Fruit fly (Drosophila melanogaster): ENCODE results near the gene slx1.

The slx1 gene

dm6 chr3R:4649880-4650493, 8.2 kb downstream of the slx1 start:
- TF ChIP-seq insv (optimal IDR thresholded peaks at IDR 0.05) (no peak), Sin3A (optimal IDR thresholded peaks at IDR 0.05) (no peak), psq (optimal IDR thresholded peaks at IDR 0.05) (no peak), ttk (optimal IDR thresholded peaks at IDR 0.05) (no peak), h (optimal IDR thresholded peaks at IDR 0.05) (no peak), Myc (optimal IDR thresholded peaks at IDR 0.05) (no peak)

- no peak for TF ChIP-seq Sin3A (optimal IDR thresholded peaks at IDR 0.05)
- TF ChIP-seq insv (optimal IDR thresholded peaks at IDR 0.05), result no peak
- TF ChIP-seq psq (optimal IDR thresholded peaks at IDR 0.05), result no peak
- no peak for TF ChIP-seq ttk (optimal IDR thresholded peaks at IDR 0.05)
These were observed 13.0 kb downstream of the slx1 start, which contains the start of gene spartin for dm6 chr3R:4654557-4655273. Gene spartin, plus strand, starts transcription at chr3R:4654800.

- TF ChIP-seq insv (optimal IDR thresholded peaks at IDR 0.05) (no peak), ttk (optimal IDR thresholded peaks at IDR 0.05) (no peak), Myc (optimal IDR thresholded peaks at IDR 0.05) (no peak), h (optimal IDR thresholded peaks at IDR 0.05) (no peak), psq (optimal IDR thresholded peaks at IDR 0.05) (no peak), Sin3A (optimal IDR thresholded peaks at IDR 0.05) (no peak)
These were observed 17.5 kb downstream of the slx1 start, which contains the start of gene smash for dm6 chr3R:4658991-4659933. Gene smash, plus strand, starts transcription at chr3R:4659579.

- no peak for TF ChIP-seq Sin3A (optimal IDR thresholded peaks at IDR 0.05)
- no peak for TF ChIP-seq insv (optimal IDR thresholded peaks at IDR 0.05)
- TF ChIP-seq ttk (optimal IDR thresholded peaks at IDR 0.05), result no peak
- TF ChIP-seq h (optimal IDR thresholded peaks at IDR 0.05), result no peak
- no peak for TF ChIP-seq Myc (optimal IDR thresholded peaks at IDR 0.05)
- no peak for TF ChIP-seq psq (optimal IDR thresholded peaks at IDR 0.05)
These were observed 18.2 kb downstream of the slx1 start for dm6 chr3R:4659934-4660353.

- TF ChIP-seq insv (optimal IDR thresholded peaks at IDR 0.05), result no peak
- no peak for TF ChIP-seq h (optimal IDR thresholded peaks at IDR 0.05)
- TF ChIP-seq ttk (optimal IDR thresholded peaks at IDR 0.05), result no peak
- TF ChIP-seq Sin3A (optimal IDR thresholded peaks at IDR 0.05), result no peak
- no peak for TF ChIP-seq Myc (optimal IDR thresholded peaks at IDR 0.05)
- no peak for TF ChIP-seq psq (optimal IDR thresholded peaks at IDR 0.05)
These were observed 19.9 kb downstream of the slx1 start for dm6 chr3R:4661640-4662039.

- no peak for TF ChIP-seq Myc (optimal IDR thresholded peaks at IDR 0.05)
These were observed 21.3 kb downstream of the slx1 start for dm6 chr3R:4663068-4663467.

dm6 chr3R:4664199-4664598, 22.4 kb downstream of the slx1 start:
- TF ChIP-seq psq (optimal IDR thresholded peaks at IDR 0.05), result no peak
- TF ChIP-seq h (optimal IDR thresholded peaks at IDR 0.05), result no peak
- no peak for TF ChIP-seq Sin3A (optimal IDR thresholded peaks at IDR 0.05)
- no peak for TF ChIP-seq ttk (optimal IDR thresholded peaks at IDR 0.05)
- TF ChIP-seq Myc (optimal IDR thresholded peaks at IDR 0.05), result no peak
- TF ChIP-seq insv (optimal IDR thresholded peaks at IDR 0.05), result no peak

- TF ChIP-seq ttk (optimal IDR thresholded peaks at IDR 0.05) (no peak), Sin3A (optimal IDR thresholded peaks at IDR 0.05) (no peak), h (optimal IDR thresholded peaks at IDR 0.05) (no peak), psq (optimal IDR thresholded peaks at IDR 0.05) (no peak), Myc (optimal IDR thresholded peaks at IDR 0.05) (no peak), insv (optimal IDR thresholded peaks at IDR 0.05) (no peak)
These were observed 23.2 kb downstream of the slx1 start for dm6 chr3R:4664947-4665346.

dm6 chr3R:4666014-4666652, 24.4 kb downstream of the slx1 start:
- no peak for TF ChIP-seq insv (optimal IDR thresholded peaks at IDR 0.05)
- no peak for TF ChIP-seq ttk (optimal IDR thresholded peaks at IDR 0.05)
- TF ChIP-seq Myc (optimal IDR thresholded peaks at IDR 0.05), result no peak
- no peak for TF ChIP-seq psq (optimal IDR thresholded peaks at IDR 0.05)
- TF ChIP-seq h (optimal IDR thresholded peaks at IDR 0.05), result no peak
- no peak for TF ChIP-seq Sin3A (optimal IDR thresholded peaks at IDR 0.05)

- TF ChIP-seq Myc (optimal IDR thresholded peaks at IDR 0.05), result no peak
- no peak for TF ChIP-seq psq (optimal IDR thresholded peaks at IDR 0.05)
- no peak for TF ChIP-seq insv (optimal IDR thresholded peaks at IDR 0.05)
- TF ChIP-seq h (optimal IDR thresholded peaks at IDR 0.05), result no peak
- TF ChIP-seq ttk (optimal IDR thresholded peaks at IDR 0.05), result no peak
- TF ChIP-seq Sin3A (optimal IDR thresholded peaks at IDR 0.05), result no peak
These were observed 25.8 kb downstream of the slx1 start for dm6 chr3R:4667399-4668201.
